Fruit fly (Drosophila melanogaster) whole organism, embryonic: ENCODE results near the gene CG14329.

Experiments used
- Atf-2 ChIP-seq: fragments of 200-800 bp; sonication (Bioruptor generic); optimal IDR thresholded peaks from 2 replicates; lab custom pipeline; 2016; ENCODE audit warnings: missing biosample characterization, missing genetic modification characterization
- B-H2 ChIP-seq: fragments of 200-800 bp; sonication (Bioruptor generic); optimal IDR thresholded peaks from 2 replicates; lab custom pipeline; 2018; ENCODE audit warnings: missing biosample characterization, mild to moderate bottlenecking, missing genetic modification characterization
- CG10959 ChIP-seq: fragments of 200-800 bp; sonication (Bioruptor generic); IDR thresholded peaks from 2 replicates; pipeline ENCODE4 v1.3.6; 2022; ENCODE audit warnings: missing biosample characterization, missing genetic modification characterization
- CG12104 ChIP-seq: fragments of 200-800 bp; sonication (Bioruptor generic); optimal IDR thresholded peaks from 3 replicates; lab custom pipeline; 2016; ENCODE audit warnings: missing biosample characterization, missing genetic modification characterization
- CG1233 ChIP-seq: fragments of 200-800 bp; sonication (Bioruptor generic); optimal IDR thresholded peaks from 4 replicates; lab custom pipeline; 2018; ENCODE audit warnings: missing biosample characterization, mild to moderate bottlenecking, missing genetic modification characterization
- CG12942 ChIP-seq: fragments of 200-800 bp; sonication (Bioruptor generic); optimal IDR thresholded peaks from 3 replicates; lab custom pipeline; 2016; ENCODE audit warnings: missing biosample characterization, missing genetic modification characterization
- CG13775 ChIP-seq: fragments of 200-800 bp; sonication (Bioruptor generic); optimal IDR thresholded peaks from 3 replicates; lab custom pipeline; 2017; ENCODE audit warnings: missing biosample characterization, mild to moderate bottlenecking, missing genetic modification characterization
- CG15011 ChIP-seq: fragments of 200-800 bp; sonication (Bioruptor generic); optimal IDR thresholded peaks from 3 replicates; lab custom pipeline; 2018; ENCODE audit warnings: missing biosample characterization, mild to moderate bottlenecking, missing genetic modification characterization
- CG1647 ChIP-seq: fragments of 200-800 bp; sonication (Bioruptor generic); optimal IDR thresholded peaks from 3 replicates; lab custom pipeline; 2016; ENCODE audit warnings: missing biosample characterization, missing genetic modification characterization
- CG17359 ChIP-seq: fragments of 200-800 bp; sonication (Bioruptor generic); optimal IDR thresholded peaks from 3 replicates; lab custom pipeline; 2018; ENCODE audit warnings: missing biosample characterization, mild to moderate bottlenecking, missing genetic modification characterization, moderate library complexity
- CG17829 ChIP-seq: fragments of 200-800 bp; optimal IDR thresholded peaks from 2 replicates; lab custom pipeline; 2019; ENCODE audit warnings: missing biosample characterization, mild to moderate bottlenecking, missing genetic modification characterization, moderate library complexity
- CG18476 ChIP-seq: fragments of 200-800 bp; sonication (Bioruptor generic); optimal IDR thresholded peaks from 2 replicates; lab custom pipeline; 2016; ENCODE audit warnings: missing biosample characterization, mild to moderate bottlenecking, missing genetic modification characterization
- CG3065 ChIP-seq: fragments of 200-800 bp; sonication (Bioruptor generic); optimal IDR thresholded peaks from 2 replicates; lab custom pipeline; 2016; ENCODE audit warnings: missing biosample characterization, missing genetic modification characterization
- CG3163 ChIP-seq: fragments of 200-800 bp; sonication (Bioruptor generic); optimal IDR thresholded peaks from 3 replicates; lab custom pipeline; 2016; ENCODE audit warnings: missing biosample characterization, missing genetic modification characterization
- CG3407 ChIP-seq: fragments of 200-800 bp; sonication (Bioruptor generic); optimal IDR thresholded peaks from 2 replicates; lab custom pipeline; 2018; ENCODE audit warnings: missing biosample characterization, mild to moderate bottlenecking, missing genetic modification characterization
- CG34224 ChIP-seq: fragments of 200-800 bp; sonication (Bioruptor generic); IDR thresholded peaks from 3 replicates; pipeline ENCODE4 v1.3.6; 2022; ENCODE audit warnings: missing biosample characterization, missing genetic modification characterization; ENCODE audit not compliant: partially characterized antibody
- CG3995 ChIP-seq: fragments of 200-800 bp; sonication (Bioruptor generic); optimal IDR thresholded peaks from 3 replicates; lab custom pipeline; 2016; ENCODE audit warnings: missing biosample characterization, missing genetic modification characterization
- CG4328 ChIP-seq: fragments of 200-800 bp; sonication (Bioruptor generic); optimal IDR thresholded peaks from 3 replicates; lab custom pipeline; 2017; ENCODE audit warnings: missing biosample characterization, missing genetic modification reagents, missing genetic modification characterization
- CG5180 ChIP-seq: fragments of 200-800 bp; sonication (Bioruptor generic); optimal IDR thresholded peaks from 3 replicates; lab custom pipeline; 2017; ENCODE audit warnings: missing biosample characterization, missing genetic modification characterization, mild to moderate bottlenecking, moderate library complexity, missing genetic modification reagents
- CG6689 ChIP-seq: fragments of 200-800 bp; sonication (Bioruptor generic); IDR thresholded peaks from 2 replicates; pipeline ENCODE4 v1.3.6; 2022; ENCODE audit warnings: missing biosample characterization, missing genetic modification characterization
- CG8359 ChIP-seq: fragments of 200-800 bp; sonication (Bioruptor generic); optimal IDR thresholded peaks from 2 replicates; lab custom pipeline; 2017; ENCODE audit warnings: missing biosample characterization, mild to moderate bottlenecking, missing genetic modification characterization, borderline replicate concordance
- Ets97D ChIP-seq: fragments of 200-800 bp; sonication (Bioruptor generic); optimal IDR thresholded peaks from 3 replicates; lab custom pipeline; 2016; ENCODE audit warnings: missing biosample characterization, missing genetic modification characterization
- HLH54F ChIP-seq: fragments of 200-800 bp; sonication (Bioruptor generic); optimal IDR thresholded peaks from 3 replicates; lab custom pipeline; 2016; ENCODE audit warnings: missing biosample characterization, missing genetic modification characterization
- Myb ChIP-seq: fragments of 200-800 bp; sonication (Bioruptor generic); optimal IDR thresholded peaks from 2 replicates; lab custom pipeline; 2016; ENCODE audit warnings: missing biosample characterization, missing genetic modification characterization
- Sin3A ChIP-seq: fragments of >200 bp; optimal IDR thresholded peaks from 2 replicates; lab custom pipeline; 2018
- ci ChIP-seq: fragments of 200-800 bp; sonication (Bioruptor generic); IDR thresholded peaks from 3 replicates; pipeline ENCODE4 v1.3.6; 2022; ENCODE audit warnings: missing biosample characterization, missing genetic modification characterization
- croc ChIP-seq: fragments of 200-800 bp; sonication (Bioruptor generic); conservative IDR thresholded peaks from 3 replicates; pipeline ENCODE4 v1.3.6; 2022; ENCODE audit warnings: missing biosample characterization, missing genetic modification characterization
- da ChIP-seq: fragments of 200-800 bp; sonication (Bioruptor generic); optimal IDR thresholded peaks from 2 replicates; lab custom pipeline; 2016; ENCODE audit warnings: missing biosample characterization, missing genetic modification characterization
- dimm ChIP-seq: fragments of 200-800 bp; sonication (Bioruptor generic); IDR thresholded peaks from 2 replicates; pipeline ENCODE4 v1.3.6; 2022; ENCODE audit warnings: missing biosample characterization, missing genetic modification characterization
- disco-r ChIP-seq: fragments of 200-800 bp; sonication (Bioruptor generic); optimal IDR thresholded peaks from 2 replicates; lab custom pipeline; 2016; ENCODE audit warnings: missing biosample characterization, missing genetic modification characterization
- dpn ChIP-seq, 2 experiments: fragments of 200-800 bp; sonication (Bioruptor generic); optimal IDR thresholded peaks; 3 replicates each; lab custom pipeline; 2016; ENCODE audit warnings: missing biosample characterization in 2 of 2, missing genetic modification characterization in 2 of 2
- ems ChIP-seq: fragments of 200-800 bp; sonication (Bioruptor generic); optimal IDR thresholded peaks from 3 replicates; lab custom pipeline; 2016; ENCODE audit warnings: missing biosample characterization, missing genetic modification characterization
- fu2 ChIP-seq: fragments of 200-800 bp; sonication (Bioruptor generic); optimal IDR thresholded peaks from 2 replicates; lab custom pipeline; 2016; ENCODE audit warnings: missing biosample characterization, missing genetic modification characterization
- gem ChIP-seq: fragments of 200-800 bp; sonication (Bioruptor generic); optimal IDR thresholded peaks from 2 replicates; lab custom pipeline; 2019; ENCODE audit warnings: missing biosample characterization, mild to moderate bottlenecking, missing genetic modification characterization, moderate library complexity
- grn ChIP-seq: fragments of 200-800 bp; sonication (Bioruptor generic); optimal IDR thresholded peaks from 3 replicates; lab custom pipeline; 2017; ENCODE audit warnings: missing biosample characterization, missing genetic modification characterization
- hkb ChIP-seq, 2 experiments: fragments of 200-800 bp in 1 of 2; fragments of >200 bp in 1 of 2; sonication (Bioruptor generic) in 1 of 2; IDR thresholded peaks in 1 of 2; optimal IDR thresholded peaks in 1 of 2; 2 replicates each; pipeline versions ENCODE4 v1.3.6 to Lab custom; 2017 to 2022; ENCODE audit warnings: missing biosample characterization in 1 of 2, missing genetic modification characterization in 1 of 2
- kay ChIP-seq: fragments of 200-800 bp; sonication (Bioruptor generic); optimal IDR thresholded peaks from 2 replicates; lab custom pipeline; 2016; ENCODE audit warnings: missing biosample characterization, missing genetic modification characterization
- lab ChIP-seq: fragments of 200-800 bp; sonication (Bioruptor generic); optimal IDR thresholded peaks from 3 replicates; lab custom pipeline; 2017; ENCODE audit warnings: missing biosample characterization, missing genetic modification characterization, mild to moderate bottlenecking, moderate library complexity, missing genetic modification reagents
- luna ChIP-seq: fragments of 200-800 bp; sonication (Bioruptor generic); optimal IDR thresholded peaks from 2 replicates; lab custom pipeline; 2016; ENCODE audit warnings: missing biosample characterization, missing genetic modification characterization
- nau ChIP-seq: fragments of 200-800 bp; sonication (Bioruptor generic); optimal IDR thresholded peaks from 3 replicates; lab custom pipeline; 2017; ENCODE audit warnings: missing biosample characterization, mild to moderate bottlenecking, missing genetic modification characterization, missing genetic modification reagents
- peb ChIP-seq: fragments of 200-800 bp; sonication (Bioruptor generic); IDR thresholded peaks from 2 replicates; pipeline ENCODE4 v1.3.6; 2022; ENCODE audit warnings: missing biosample characterization, missing genetic modification characterization
- ro ChIP-seq: fragments of 200-800 bp; sonication (Bioruptor generic); IDR thresholded peaks from 2 replicates; pipeline ENCODE4 v1.3.6; 2022; ENCODE audit warnings: missing biosample characterization, missing genetic modification characterization
- salm ChIP-seq: fragments of 200-800 bp; sonication (Bioruptor generic); optimal IDR thresholded peaks from 2 replicates; lab custom pipeline; 2018; ENCODE audit warnings: missing biosample characterization, mild to moderate bottlenecking, missing genetic modification characterization
- sc ChIP-seq, 3 experiments: fragments of >200 bp in 2 of 3; fragments of 200-800 bp in 1 of 3; sonication (Bioruptor generic) in 1 of 3; optimal IDR thresholded peaks; 2 replicates in 2 of 3; 3 replicates in 1 of 3; lab custom pipeline; 2017; ENCODE audit warnings: mild to moderate bottlenecking in 1 of 3, missing biosample characterization in 1 of 3, missing genetic modification characterization in 1 of 3, missing genetic modification reagents in 1 of 3
- tgo ChIP-seq: fragments of 200-800 bp; sonication (Bioruptor generic); IDR thresholded peaks from 3 replicates; pipeline ENCODE4 v1.3.6; 2022; ENCODE audit warnings: missing biosample characterization, missing genetic modification characterization
- tll ChIP-seq, 2 experiments: fragments of 200-800 bp in 1 of 2; fragments of >200 bp in 1 of 2; sonication (Bioruptor generic) in 1 of 2; optimal IDR thresholded peaks; 2 replicates each; lab custom pipeline; 2017 to 2019; ENCODE audit warnings: missing biosample characterization in 2 of 2, missing genetic modification characterization in 2 of 2, mild to moderate bottlenecking in 1 of 2, moderate library complexity in 1 of 2
- vvl ChIP-seq: fragments of 200-800 bp; sonication (Bioruptor generic); IDR thresholded peaks from 2 replicates; pipeline ENCODE4 v1.3.6; 2022; ENCODE audit warnings: missing biosample characterization, missing genetic modification characterization
- wek ChIP-seq: fragments of 200-800 bp; sonication (Bioruptor generic); optimal IDR thresholded peaks from 3 replicates; lab custom pipeline; 2018; ENCODE audit warnings: missing biosample characterization, mild to moderate bottlenecking, missing genetic modification characterization, moderate library complexity
- zf30C ChIP-seq: fragments of 200-800 bp; sonication (Bioruptor generic); optimal IDR thresholded peaks from 3 replicates; lab custom pipeline; 2018; ENCODE audit warnings: missing biosample characterization, mild to moderate bottlenecking, missing genetic modification characterization

Gene CG14329

dm6 chr3R:17604198-17604879 lies 4.8 kb upstream of the CG14329 start (continued):
- peak; percentile 64; the same call in 1 of the 2 replicates for TF ChIP-seq CG10959 (GFP tag; lab: Robert Waterston, UW)
- TF ChIP-seq CG1233 (GFP tag; lab: Kevin White, UChicago): peak; percentile 88
- TF ChIP-seq wek (GFP tag; lab: Kevin White, UChicago): no peak
- TF ChIP-seq Ets97D (GFP tag; lab: Kevin White, UChicago): no peak
- peak; percentile 62; the same call in 2 of the 3 replicates for TF ChIP-seq tgo (GFP tag; lab: Robert Waterston, UW)
- peak; percentile 71 for TF ChIP-seq CG15011 (GFP tag; lab: Kevin White, UChicago)
- peak; percentile 88 for TF ChIP-seq CG13775
- peak; percentile 75 for TF ChIP-seq salm (tag; lab: Kevin White, UChicago)
- TF ChIP-seq CG8359 (GFP tag; lab: Kevin White, UChicago): peak; percentile 77
- peak; percentile 36 for TF ChIP-seq kay (GFP tag; lab: Kevin White, UChicago)
- TF ChIP-seq dpn (GFP tag; optimal IDR thresholded peaks at IDR 0.05; lab: Kevin White, UChicago): peak; percentile 37 to 61
- no peak; the same call in 1 of the 2 replicates for TF ChIP-seq peb
- TF ChIP-seq HLH54F: no peak
- TF ChIP-seq sc (optimal IDR thresholded peaks at IDR 0.05; lab: Kevin White, UChicago): no peak
- TF ChIP-seq sc (GFP tag; optimal IDR thresholded peaks at IDR 0.05; lab: Kevin White, UChicago): peak; percentile 77
- TF ChIP-seq ems: peak; percentile 24
- no peak for TF ChIP-seq CG3995
- peak; percentile 91 for TF ChIP-seq CG17829 (tag; lab: Kevin White, UChicago)
- peak; percentile 81 for TF ChIP-seq CG6689 (GFP tag; lab: Robert Waterston, UW)
- TF ChIP-seq dimm: no peak
- TF ChIP-seq CG12104 (GFP tag; lab: Kevin White, UChicago): peak; percentile 74
- no peak for TF ChIP-seq CG3163 (GFP tag; lab: Kevin White, UChicago)
- peak; percentile 62; the same call in 2 of the 3 replicates for TF ChIP-seq CG34224 (GFP tag; lab: Robert Waterston, UW)
- TF ChIP-seq CG3065 (GFP tag; lab: Kevin White, UChicago): no peak
- TF ChIP-seq CG5180 (GFP tag; lab: Kevin White, UChicago): peak; percentile 65
- no peak for TF ChIP-seq da (GFP tag; lab: Kevin White, UChicago)
- peak; percentile 65 for TF ChIP-seq vvl
- TF ChIP-seq croc (GFP tag; lab: Robert Waterston, UW): peak; percentile 82
- TF ChIP-seq luna (GFP tag; lab: Kevin White, UChicago): no peak
- TF ChIP-seq hkb (optimal IDR thresholded peaks at IDR 0.05; lab: Kevin White, UChicago): no peak
- peak; percentile 62 for TF ChIP-seq hkb (GFP tag; IDR thresholded peaks at IDR 0.05; lab: Robert Waterston, UW)
- TF ChIP-seq CG4328 (GFP tag; lab: Kevin White, UChicago): peak; percentile 51
- TF ChIP-seq CG3407 (GFP tag; lab: Kevin White, UChicago): peak; percentile 75
- no peak for TF ChIP-seq fu2 (GFP tag; lab: Kevin White, UChicago)
- TF ChIP-seq grn (GFP tag; lab: Kevin White, UChicago): no peak
- TF ChIP-seq tll (GFP tag; optimal IDR thresholded peaks at IDR 0.05; lab: Kevin White, UChicago): no peak
- TF ChIP-seq CG12942 (GFP tag; lab: Kevin White, UChicago): peak; percentile 19
- TF ChIP-seq nau (GFP tag; lab: Kevin White, UChicago): peak; percentile 26
- TF ChIP-seq CG17359 (tag; lab: Kevin White, UChicago): peak; percentile 79
- no peak for TF ChIP-seq Sin3A (lab: Kevin White, UChicago)
- TF ChIP-seq disco-r (GFP tag; lab: Kevin White, UChicago): no peak
- peak; percentile 9 for TF ChIP-seq Atf-2
- no peak for TF ChIP-seq CG1647 (GFP tag; lab: Kevin White, UChicago)
- TF ChIP-seq zf30C (GFP tag; lab: Kevin White, UChicago): no peak
- TF ChIP-seq Myb (GFP tag; lab: Kevin White, UChicago): no peak
- peak; percentile 47 for TF ChIP-seq CG18476 (GFP tag; lab: Kevin White, UChicago)
- peak; percentile 94 for TF ChIP-seq gem
- TF ChIP-seq ro (GFP tag; lab: Robert Waterston, UW): peak; percentile 34; the same call in 1 of the 2 replicates
- peak; percentile 84 for TF ChIP-seq lab (GFP tag; lab: Kevin White, UChicago)
- TF ChIP-seq ci: peak; percentile 17; the same call in 1 of the 3 replicates
- peak; percentile 9 for TF ChIP-seq B-H2 (GFP tag; lab: Kevin White, UChicago)
